Fruit fly (Drosophila melanogaster) S2 (cell line): ENCODE results near the gene CG17440.

Experiments
- CG8478 ChIP-seq: fragments of >200 bp; optimal IDR thresholded peaks from 2 replicates; lab custom pipeline; 2018
- CTCF ChIP-seq, 2 experiments: fragments of >200 bp; optimal IDR thresholded peaks; 2 replicates each; lab custom pipeline; 2018

dm6 chrX:9317100-9317499, 47.4 kb upstream of the CG17440 start:
- TF ChIP-seq CG8478 (no peak), CTCF (optimal IDR thresholded peaks at IDR 0.05; lab: Kevin White, UChicago) (no peak)
